Fruit fly (Drosophila melanogaster) whole organism, embryonic: ENCODE results near the gene CG33490.
A peak's percentile ranks its signal among the peaks of the same experiment; 100 is the strongest.

ENCODE experiments used
- B-H2 ChIP-seq: fragments of 200-800 bp; sonication (Bioruptor generic); optimal IDR thresholded peaks from 2 replicates; lab custom pipeline; 2018; ENCODE audit warnings: missing biosample characterization, mild to moderate bottlenecking, missing genetic modification characterization
- BtbVII ChIP-seq: fragments of 200-800 bp; sonication (Bioruptor generic); optimal IDR thresholded peaks from 3 replicates; lab custom pipeline; 2017; ENCODE audit warnings: missing biosample characterization, mild to moderate bottlenecking, missing genetic modification characterization
- CG10321 ChIP-seq: fragments of 200-800 bp; sonication (Bioruptor generic); IDR thresholded peaks from 2 replicates; pipeline ENCODE4 v1.3.6; 2022; ENCODE audit warnings: missing biosample characterization, missing genetic modification characterization
- CG10431 ChIP-seq: fragments of 200-800 bp; sonication (Bioruptor generic); optimal IDR thresholded peaks from 3 replicates; lab custom pipeline; 2018; ENCODE audit warnings: missing biosample characterization, mild to moderate bottlenecking, missing genetic modification characterization
- CG11247 ChIP-seq: fragments of 200-800 bp; sonication (Bioruptor generic); IDR thresholded peaks from 2 replicates; pipeline ENCODE4 v1.3.6; 2022; ENCODE audit warnings: missing biosample characterization, missing genetic modification characterization
- CG11695 ChIP-seq: fragments of 200-800 bp; sonication (Bioruptor generic); IDR thresholded peaks from 3 replicates; pipeline ENCODE4 v1.3.6; 2022; ENCODE audit warnings: missing biosample characterization, missing genetic modification characterization
- CG12299 ChIP-seq: fragments of 200-800 bp; sonication (Bioruptor generic); optimal IDR thresholded peaks from 2 replicates; lab custom pipeline; 2018; ENCODE audit warnings: missing biosample characterization, mild to moderate bottlenecking, missing genetic modification characterization
- CG1233 ChIP-seq: fragments of 200-800 bp; sonication (Bioruptor generic); optimal IDR thresholded peaks from 4 replicates; lab custom pipeline; 2018; ENCODE audit warnings: missing biosample characterization, mild to moderate bottlenecking, missing genetic modification characterization
- CG16813 ChIP-seq: fragments of 200-800 bp; sonication (Bioruptor generic); IDR thresholded peaks from 3 replicates; pipeline ENCODE4 v1.3.6; 2022; ENCODE audit warnings: missing biosample characterization, missing genetic modification characterization; ENCODE audit not compliant: partially characterized antibody
- CG17829 ChIP-seq: fragments of 200-800 bp; optimal IDR thresholded peaks from 2 replicates; lab custom pipeline; 2019; ENCODE audit warnings: missing biosample characterization, mild to moderate bottlenecking, missing genetic modification characterization, moderate library complexity
- CG18599 ChIP-seq: fragments of 200-800 bp; sonication (Bioruptor generic); optimal IDR thresholded peaks from 3 replicates; lab custom pipeline; 2017; ENCODE audit warnings: missing biosample characterization, missing genetic modification characterization, mild to moderate bottlenecking, moderate library complexity, missing genetic modification reagents
- CG2116 ChIP-seq: fragments of 200-800 bp; sonication (Bioruptor generic); optimal IDR thresholded peaks from 3 replicates; lab custom pipeline; 2018; ENCODE audit warnings: missing biosample characterization, mild to moderate bottlenecking, missing genetic modification characterization
- CG32532 ChIP-seq: fragments of 200-800 bp; sonication (Bioruptor generic); IDR thresholded peaks from 2 replicates; pipeline ENCODE4 v1.3.6; 2022; ENCODE audit warnings: missing biosample characterization, missing genetic modification characterization
- CG3726 ChIP-seq: fragments of 200-800 bp; sonication (Bioruptor generic); IDR thresholded peaks from 3 replicates; pipeline ENCODE4, ENCODE4 v1.3.6; 2022; ENCODE audit warnings: missing biosample characterization, missing genetic modification characterization
- CG4854 ChIP-seq: fragments of 200-800 bp; sonication (Bioruptor generic); optimal IDR thresholded peaks from 2 replicates; lab custom pipeline; 2016; ENCODE audit warnings: missing biosample characterization, missing genetic modification characterization, inconsistent platforms
- CG6654 ChIP-seq: fragments of 200-800 bp; sonication (Bioruptor generic); optimal IDR thresholded peaks from 2 replicates; lab custom pipeline; 2017; ENCODE audit warnings: missing biosample characterization, mild to moderate bottlenecking, missing genetic modification characterization
- CG6765 ChIP-seq: fragments of 200-800 bp; sonication (Bioruptor generic); optimal IDR thresholded peaks from 3 replicates; lab custom pipeline; 2017; ENCODE audit warnings: missing biosample characterization, mild to moderate bottlenecking, missing genetic modification characterization
- CG6854 ChIP-seq: fragments of 200-800 bp; sonication (Bioruptor generic); optimal IDR thresholded peaks from 3 replicates; lab custom pipeline; 2017; ENCODE audit warnings: missing biosample characterization, mild to moderate bottlenecking, missing genetic modification characterization
- CG7963 ChIP-seq: fragments of 200-800 bp; sonication (Bioruptor generic); IDR thresholded peaks from 3 replicates; pipeline ENCODE4 v1.3.6; 2022; ENCODE audit warnings: missing biosample characterization, missing genetic modification characterization; ENCODE audit not compliant: partially characterized antibody
- CG7987 ChIP-seq: fragments of 200-800 bp; sonication (Bioruptor generic); optimal IDR thresholded peaks from 2 replicates; lab custom pipeline; 2018; ENCODE audit warnings: missing biosample characterization, mild to moderate bottlenecking, missing genetic modification characterization, moderate library complexity
- CkIIα-i1 ChIP-seq: fragments of 200-800 bp; sonication (Bioruptor generic); IDR thresholded peaks from 2 replicates; pipeline ENCODE4 v1.3.6; 2022; ENCODE audit warnings: missing biosample characterization, missing genetic modification characterization
- CoRest ChIP-seq: fragments of 200-800 bp; sonication (Bioruptor generic); optimal IDR thresholded peaks from 3 replicates; lab custom pipeline; 2018; ENCODE audit warnings: missing biosample characterization, mild to moderate bottlenecking, missing genetic modification characterization, moderate library complexity
- Dbx ChIP-seq: fragments of 200-800 bp; sonication (Bioruptor generic); IDR thresholded peaks from 3 replicates; pipeline ENCODE4 v1.3.6; 2022; ENCODE audit warnings: missing biosample characterization, missing genetic modification characterization
- Fer3 ChIP-seq: fragments of 200-800 bp; sonication (Bioruptor generic); optimal IDR thresholded peaks from 2 replicates; lab custom pipeline; 2018; ENCODE audit warnings: missing biosample characterization, mild to moderate bottlenecking, missing genetic modification characterization, moderate library complexity
- Hand ChIP-seq: fragments of 200-800 bp; sonication (Bioruptor generic); optimal IDR thresholded peaks from 2 replicates; lab custom pipeline; 2017; ENCODE audit warnings: mild to moderate bottlenecking, missing biosample characterization, missing genetic modification reagents, missing genetic modification characterization
- Oli ChIP-seq: fragments of 200-800 bp; sonication (Bioruptor generic); optimal IDR thresholded peaks from 2 replicates; lab custom pipeline; 2018; ENCODE audit warnings: missing biosample characterization, mild to moderate bottlenecking, missing genetic modification characterization, moderate library complexity
- Ptx1 ChIP-seq: fragments of 200-800 bp; sonication (Bioruptor generic); IDR thresholded peaks from 2 replicates; pipeline ENCODE4 v1.3.6; 2022; ENCODE audit warnings: missing biosample characterization, missing genetic modification characterization
- Six4 ChIP-seq: fragments of 200-800 bp; sonication (Bioruptor generic); optimal IDR thresholded peaks from 2 replicates; lab custom pipeline; 2016; ENCODE audit warnings: missing biosample characterization, missing genetic modification characterization
- Vsx1 ChIP-seq: fragments of 200-800 bp; sonication (Bioruptor generic); optimal IDR thresholded peaks from 2 replicates; lab custom pipeline; 2017; ENCODE audit warnings: missing biosample characterization, mild to moderate bottlenecking, missing genetic modification characterization, missing genetic modification reagents
- ara ChIP-seq: fragments of 200-800 bp; sonication (Bioruptor generic); IDR thresholded peaks from 2 replicates; pipeline ENCODE4 v1.3.6; 2022; ENCODE audit warnings: missing biosample characterization, missing genetic modification characterization
- da ChIP-seq: fragments of 200-800 bp; sonication (Bioruptor generic); optimal IDR thresholded peaks from 2 replicates; lab custom pipeline; 2016; ENCODE audit warnings: missing biosample characterization, missing genetic modification characterization
- ewg ChIP-seq: fragments of 200-800 bp; sonication (Bioruptor generic); optimal IDR thresholded peaks from 3 replicates; lab custom pipeline; 2017; ENCODE audit warnings: mild to moderate bottlenecking, missing biosample characterization, missing genetic modification reagents, missing genetic modification characterization
- fd102C ChIP-seq: fragments of 200-800 bp; sonication (Bioruptor generic); optimal IDR thresholded peaks from 2 replicates; lab custom pipeline; 2018; ENCODE audit warnings: missing biosample characterization, mild to moderate bottlenecking, missing genetic modification characterization, moderate library complexity
- gce ChIP-seq: fragments of 200-800 bp; sonication (Bioruptor generic); IDR thresholded peaks from 3 replicates; pipeline ENCODE4 v1.3.6; 2022; ENCODE audit warnings: missing biosample characterization, missing genetic modification characterization
- gsb ChIP-seq: fragments of 200-800 bp; sonication (Bioruptor generic); IDR thresholded peaks from 2 replicates; pipeline ENCODE4 v1.3.6; 2022; ENCODE audit warnings: missing biosample characterization, missing genetic modification characterization
- her ChIP-seq: fragments of 200-800 bp; sonication (Bioruptor generic); optimal IDR thresholded peaks from 2 replicates; lab custom pipeline; 2016; ENCODE audit warnings: missing biosample characterization, missing genetic modification characterization
- ind ChIP-seq: fragments of 200-800 bp; sonication (Bioruptor generic); optimal IDR thresholded peaks from 3 replicates; lab custom pipeline; 2016; ENCODE audit warnings: missing biosample characterization, missing genetic modification characterization
- jing ChIP-seq: fragments of 200-800 bp; sonication (Bioruptor generic); optimal IDR thresholded peaks from 2 replicates; lab custom pipeline; 2018; ENCODE audit warnings: missing biosample characterization, mild to moderate bottlenecking, missing genetic modification characterization
- knrl ChIP-seq: fragments of 200-800 bp; sonication (Bioruptor generic); IDR thresholded peaks from 3 replicates; pipeline ENCODE4 v1.3.6; 2022; ENCODE audit warnings: missing biosample characterization, missing genetic modification characterization; ENCODE audit not compliant: partially characterized antibody
- lola ChIP-seq, 3 experiments: fragments of >200 bp in 2 of 3; fragments of 200-800 bp in 1 of 3; sonication (Bioruptor generic) in 1 of 3; optimal IDR thresholded peaks; 2 replicates each; lab custom pipeline; 2017 to 2019; ENCODE audit warnings: missing biosample characterization in 3 of 3, missing genetic modification characterization in 3 of 3, mild to moderate bottlenecking in 1 of 3, moderate library complexity in 1 of 3
- p53 ChIP-seq: fragments of 200-800 bp; sonication (Bioruptor generic); optimal IDR thresholded peaks from 2 replicates; lab custom pipeline; 2016; ENCODE audit warnings: missing biosample characterization, missing genetic modification characterization
- ranshi ChIP-seq: fragments of 200-800 bp; sonication (Bioruptor generic); IDR thresholded peaks from 2 replicates; pipeline ENCODE4 v1.3.6; 2022; ENCODE audit warnings: missing biosample characterization, missing genetic modification characterization
- sc ChIP-seq, 3 experiments: fragments of >200 bp in 2 of 3; fragments of 200-800 bp in 1 of 3; sonication (Bioruptor generic) in 1 of 3; optimal IDR thresholded peaks; 2 replicates in 2 of 3; 3 replicates in 1 of 3; lab custom pipeline; 2017; ENCODE audit warnings: mild to moderate bottlenecking in 1 of 3, missing biosample characterization in 1 of 3, missing genetic modification characterization in 1 of 3, missing genetic modification reagents in 1 of 3
- sisA ChIP-seq: fragments of 200-800 bp; sonication (Bioruptor generic); IDR thresholded peaks from 2 replicates; pipeline ENCODE4 v1.3.6; 2022; ENCODE audit warnings: missing biosample characterization, missing genetic modification characterization
- ssp ChIP-seq: fragments of 200-800 bp; sonication (Bioruptor generic); IDR thresholded peaks from 2 replicates; pipeline ENCODE4 v1.3.6; 2022; ENCODE audit warnings: missing biosample characterization, missing genetic modification characterization
- tap ChIP-seq: fragments of 200-800 bp; optimal IDR thresholded peaks from 3 replicates; lab custom pipeline; 2019; ENCODE audit warnings: missing biosample characterization, mild to moderate bottlenecking, missing genetic modification characterization, moderate library complexity
- tx ChIP-seq: fragments of 200-800 bp; sonication (Bioruptor generic); optimal IDR thresholded peaks from 2 replicates; lab custom pipeline; 2016; ENCODE audit warnings: missing biosample characterization, missing genetic modification characterization
- unpg ChIP-seq: fragments of 200-800 bp; sonication (Bioruptor generic); optimal IDR thresholded peaks from 3 replicates; lab custom pipeline; 2018; ENCODE audit warnings: missing biosample characterization, mild to moderate bottlenecking, missing genetic modification characterization, moderate library complexity
- wek ChIP-seq: fragments of 200-800 bp; sonication (Bioruptor generic); optimal IDR thresholded peaks from 3 replicates; lab custom pipeline; 2018; ENCODE audit warnings: missing biosample characterization, mild to moderate bottlenecking, missing genetic modification characterization, moderate library complexity
- wor ChIP-seq: fragments of 200-800 bp; sonication (Bioruptor generic); IDR thresholded peaks from 2 replicates; pipeline ENCODE4 v1.3.6; 2022; ENCODE audit warnings: missing biosample characterization, missing genetic modification characterization

Gene CG33490

dm6 chr3L:11528397-11528923 lies 46.0 kb downstream of the CG33490 start (continued):
- TF ChIP-seq sisA (GFP tag; lab: Robert Waterston, UW) (no peak), CG10431 (GFP tag; lab: Kevin White, UChicago) (no peak), knrl (GFP tag; lab: Robert Waterston, UW) (no peak), CG4854 (no peak), CG1233 (GFP tag; lab: Kevin White, UChicago) (no peak), ewg (GFP tag; lab: Kevin White, UChicago) (no peak), CG12299 (tag; lab: Kevin White, UChicago) (peak; percentile 16), CG32532 (GFP tag; lab: Robert Waterston, UW) (no peak), CG11695 (GFP tag; lab: Robert Waterston, UW) (no peak), wek (GFP tag; lab: Kevin White, UChicago) (no peak), wor (GFP tag; lab: Robert Waterston, UW) (no peak), CkIIα-i1 (GFP tag; lab: Robert Waterston, UW) (no peak), CG2116 (GFP tag; lab: Kevin White, UChicago) (no peak), CG10321 (GFP tag; lab: Robert Waterston, UW) (no peak), fd102C (GFP tag; lab: Kevin White, UChicago) (no peak), ind (GFP tag; lab: Kevin White, UChicago) (no peak), ssp (GFP tag; lab: Robert Waterston, UW) (no peak), Oli (tag; lab: Kevin White, UChicago) (no peak), gsb (GFP tag; lab: Robert Waterston, UW) (no peak), ara (no peak), jing (no peak), CG6654 (GFP tag; lab: Kevin White, UChicago) (no peak), tx (GFP tag; lab: Kevin White, UChicago) (no peak), CG7963 (GFP tag; lab: Robert Waterston, UW) (no peak), sc (optimal IDR thresholded peaks at IDR 0.05; lab: Kevin White, UChicago) (no peak), sc (GFP tag; optimal IDR thresholded peaks at IDR 0.05; lab: Kevin White, UChicago) (no peak), Six4 (no peak), CG17829 (tag; lab: Kevin White, UChicago) (no peak), Fer3 (peak; percentile 33), CG7987 (GFP tag; lab: Kevin White, UChicago) (peak; percentile 73), p53 (GFP tag; lab: Kevin White, UChicago) (no peak), tap (tag; lab: Kevin White, UChicago) (no peak), lola (GFP tag; optimal IDR thresholded peaks at IDR 0.05; lab: Kevin White, UChicago) (no peak), CG3726 (GFP tag; lab: Robert Waterston, UW) (no peak), CG6854 (GFP tag; lab: Kevin White, UChicago) (no peak), ranshi (GFP tag; lab: Robert Waterston, UW) (no peak; the same call in 1 of the 2 replicates), B-H2 (GFP tag; lab: Kevin White, UChicago) (no peak), Ptx1 (GFP tag; lab: Robert Waterston, UW) (no peak), CG18599 (GFP tag; lab: Kevin White, UChicago) (peak; percentile 69), her (no peak), gce (GFP tag; lab: Robert Waterston, UW) (no peak), BtbVII (GFP tag; lab: Kevin White, UChicago) (peak; percentile 66), CG16813 (no peak), CG6765 (GFP tag; lab: Kevin White, UChicago) (peak; percentile 51), da (no peak), Dbx (GFP tag; lab: Robert Waterston, UW) (0 out of 3 replicates have a peak, but pooled peaks have one; percentile 16), CoRest (no peak), Hand (GFP tag; lab: Kevin White, UChicago) (no peak), CG11247 (GFP tag; lab: Robert Waterston, UW) (no peak), unpg (GFP tag; lab: Kevin White, UChicago) (no peak), Vsx1 (GFP tag; lab: Kevin White, UChicago) (peak; percentile 20)
